Worm (Caenorhabditis elegans): Measurements from ENCODE around the gene nhr-45.
A peak's percentile ranks its signal among the peaks of the same experiment; 100 is the strongest.

nhr-45 gene

DNA sequence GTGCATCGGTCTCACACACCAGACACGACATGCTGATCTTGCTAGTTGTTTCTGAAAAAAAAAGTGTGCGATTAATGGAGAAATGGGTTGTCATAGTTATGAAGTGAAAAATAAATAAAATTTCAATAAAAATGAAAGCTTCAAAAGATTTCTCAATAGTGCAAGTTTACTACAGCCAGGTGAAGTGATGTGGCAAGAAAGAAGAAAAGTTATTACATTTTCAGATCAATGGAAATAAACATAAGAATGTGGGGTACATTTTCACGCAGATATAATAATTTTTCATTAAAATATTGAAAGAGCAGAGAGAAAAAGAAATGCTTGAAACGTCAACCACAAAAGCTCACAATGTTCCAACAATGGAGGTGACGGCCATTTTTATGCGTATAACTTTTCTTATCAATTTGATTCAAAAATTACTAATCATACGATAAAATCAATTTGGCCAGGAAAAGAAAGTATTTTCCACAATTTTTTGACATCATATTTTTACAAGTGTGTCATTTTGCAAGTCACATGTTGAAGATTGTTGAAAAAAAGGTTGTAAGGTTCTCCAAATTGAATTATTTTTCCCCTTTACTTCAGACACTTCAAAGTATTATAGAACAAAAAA lies at the start of gene nhr-45:
Gene nhr-45, minus strand, starts transcription at position 51 of the 613 bp plus-strand sequence.
- TF ChIP-seq ztf-29 (GFP tag; IDR thresholded peaks at IDR 0.05): no peak
- no peak for TF ChIP-seq med-1 (GFP tag; optimal IDR thresholded peaks at IDR 0.05; ENCODE audit: insufficient read depth)
- no peak for TF ChIP-seq flt-1 (GFP tag; IDR thresholded peaks at IDR 0.05)
- no peak for TF ChIP-seq klf-2 (GFP tag; conservative IDR thresholded peaks at IDR 0.05)
- TF ChIP-seq tab-1 (GFP tag; IDR thresholded peaks at IDR 0.05): no peak
- no peak for TF ChIP-seq T22C8.4 (GFP tag; IDR thresholded peaks at IDR 0.05)
- no peak for TF ChIP-seq cog-1 (tag; optimal IDR thresholded peaks at IDR 0.05)
- TF ChIP-seq ztf-23 (GFP tag; IDR thresholded peaks at IDR 0.05): no peak

- peak; percentile 59 for TF ChIP-seq cog-1 (tag; optimal IDR thresholded peaks at IDR 0.05)
- no peak for TF ChIP-seq T22C8.4 (GFP tag; IDR thresholded peaks at IDR 0.05)
- no peak for TF ChIP-seq med-1 (GFP tag; optimal IDR thresholded peaks at IDR 0.05; ENCODE audit: insufficient read depth)
Observed at ce11 chrX:4706755-4707226, 46.7 kb upstream of the nhr-45 start, which contains the start of gene dhhc-10. dhhc-10 (plus strand) TSS chrX:4707176.

- no peak for TF ChIP-seq ztf-29 (GFP tag; IDR thresholded peaks at IDR 0.05)
- no peak for TF ChIP-seq cog-1 (tag; optimal IDR thresholded peaks at IDR 0.05)
- TF ChIP-seq med-1 (GFP tag; optimal IDR thresholded peaks at IDR 0.05; ENCODE audit: insufficient read depth): no peak
- no peak for TF ChIP-seq ztf-23 (GFP tag; IDR thresholded peaks at IDR 0.05)
- no peak for TF ChIP-seq T22C8.4 (GFP tag; IDR thresholded peaks at IDR 0.05)
- no peak for TF ChIP-seq tab-1 (GFP tag; IDR thresholded peaks at IDR 0.05)
- TF ChIP-seq flt-1 (GFP tag; IDR thresholded peaks at IDR 0.05): no peak
- no peak for TF ChIP-seq klf-2 (GFP tag; conservative IDR thresholded peaks at IDR 0.05)
- TF ChIP-seq ref-1 (GFP tag; conservative IDR thresholded peaks at IDR 0.05): no peak
Observed at ce11 chrX:4705666-4706065, 45.5 kb upstream of the nhr-45 start.

DNA sequence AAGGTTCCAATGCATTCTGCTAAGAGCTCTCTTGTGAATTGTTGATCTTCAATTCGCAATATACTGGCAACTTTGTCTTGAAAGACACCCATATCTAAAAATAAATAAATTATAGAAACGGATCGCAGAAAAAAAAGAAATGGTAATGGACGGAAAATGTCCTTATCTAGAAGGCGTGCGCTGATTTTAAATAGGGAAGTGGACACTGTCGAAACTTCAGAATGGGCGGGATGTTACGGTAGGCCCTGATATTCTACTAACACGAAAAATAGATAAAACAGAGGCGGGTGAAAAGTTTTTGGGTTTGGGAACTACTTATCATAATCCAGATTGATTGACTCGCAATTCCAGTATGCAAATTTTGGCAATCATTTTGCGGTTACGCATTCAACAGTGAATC lies 44.8 kb upstream of the nhr-45 start, which contains the start of gene aqp-8:
Gene aqp-8, minus strand, starts transcription at position 101 of the 400 bp plus-strand sequence.
- no peak for TF ChIP-seq med-1 (GFP tag; optimal IDR thresholded peaks at IDR 0.05; ENCODE audit: insufficient read depth)
- TF ChIP-seq ztf-29 (GFP tag; IDR thresholded peaks at IDR 0.05): no peak
- TF ChIP-seq cog-1 (tag; optimal IDR thresholded peaks at IDR 0.05): no peak
- no peak for TF ChIP-seq T22C8.4 (GFP tag; IDR thresholded peaks at IDR 0.05)
- TF ChIP-seq ref-1 (GFP tag; conservative IDR thresholded peaks at IDR 0.05): no peak

DNA sequence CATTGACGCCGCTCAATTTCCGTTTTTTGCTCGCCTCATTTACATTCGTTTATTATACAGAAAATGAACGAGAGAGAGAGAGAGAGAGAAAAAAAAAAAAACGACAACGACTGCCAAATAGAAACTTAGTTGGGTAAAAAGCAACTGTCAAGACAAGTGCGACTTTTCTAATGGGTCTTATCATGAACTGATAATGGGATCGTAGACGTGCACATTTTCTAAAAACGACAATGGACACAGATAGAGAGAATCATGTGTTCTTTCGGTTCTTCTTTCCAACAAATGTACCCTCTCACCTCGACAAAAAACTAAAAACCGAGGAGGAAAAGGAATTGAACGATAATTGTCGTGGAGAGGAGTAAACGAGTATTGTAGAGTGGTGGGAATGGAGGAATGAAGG lies 40.0 kb upstream of the nhr-45 start:
- TF ChIP-seq cog-1 (tag; optimal IDR thresholded peaks at IDR 0.05): no peak

- no peak for TF ChIP-seq ztf-29 (GFP tag; IDR thresholded peaks at IDR 0.05)
- TF ChIP-seq ztf-23 (GFP tag; IDR thresholded peaks at IDR 0.05): 0 out of 2 replicates have a peak, but pooled peaks have one; percentile 31
Observed at ce11 chrX:4699411-4700050, 39.4 kb upstream of the nhr-45 start, which contains the start of gene hyl-2. hyl-2 (minus strand) TSS chrX:4699461.

DNA sequence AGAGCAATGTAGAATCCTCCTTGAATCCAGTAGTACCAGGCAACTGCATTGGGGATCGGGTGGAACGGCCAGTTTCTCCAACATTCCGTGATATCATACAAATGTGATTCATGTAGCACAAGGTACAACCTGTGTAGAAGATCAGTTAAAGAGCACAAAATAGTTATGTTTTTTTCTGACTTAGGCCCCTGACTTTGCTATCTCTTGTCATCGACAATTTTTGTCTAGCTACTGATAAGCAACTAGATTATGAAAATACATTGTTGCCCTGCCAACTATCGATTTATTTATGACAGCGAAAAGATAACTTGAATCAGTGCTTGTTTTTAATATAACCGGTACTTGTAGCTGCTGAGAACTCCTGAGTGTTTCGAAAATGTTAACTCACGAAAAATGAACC lies 38.2 kb upstream of the nhr-45 start:
- TF ChIP-seq T22C8.4 (GFP tag; IDR thresholded peaks at IDR 0.05): no peak

DNA sequence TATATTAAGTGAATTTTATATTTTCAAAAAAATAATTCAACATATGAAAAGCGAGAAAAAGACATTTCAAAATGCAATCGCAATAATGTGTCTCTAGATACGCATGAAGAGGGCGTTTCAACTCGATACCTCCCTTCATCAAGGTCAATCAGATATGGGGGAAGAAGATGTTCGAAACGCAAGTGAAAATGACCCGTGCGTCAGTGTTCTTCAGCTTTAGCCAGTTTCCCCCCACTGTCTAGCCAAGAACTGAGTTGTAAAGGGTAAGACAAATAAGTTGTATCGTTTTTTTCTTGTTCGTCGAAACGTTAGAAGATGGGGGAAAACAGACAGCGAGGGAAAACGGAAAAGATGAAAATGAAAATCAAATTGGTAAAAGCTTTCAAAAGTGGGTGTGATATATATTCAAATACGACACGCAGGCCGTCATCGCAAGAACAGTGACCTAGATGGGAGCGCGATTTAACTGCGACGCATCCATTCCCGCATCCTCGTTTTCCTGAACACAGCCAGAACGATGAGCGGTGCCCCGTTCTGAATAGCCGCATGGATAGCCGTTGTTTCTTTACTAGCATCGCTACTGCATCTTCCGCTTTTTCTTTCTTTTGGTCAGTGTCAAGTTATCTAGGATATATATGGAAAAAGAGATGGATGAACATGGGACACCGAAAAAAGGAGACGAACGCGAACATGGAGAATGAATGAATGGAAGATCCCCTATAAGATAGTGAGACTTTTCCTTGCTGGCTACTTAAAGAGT lies 34.7 kb upstream of the nhr-45 start:
- no peak for TF ChIP-seq flt-1 (GFP tag; IDR thresholded peaks at IDR 0.05)
- no peak for TF ChIP-seq cog-1 (tag; optimal IDR thresholded peaks at IDR 0.05)
- no peak for TF ChIP-seq ztf-23 (GFP tag; IDR thresholded peaks at IDR 0.05)
- no peak for TF ChIP-seq tab-1 (GFP tag; IDR thresholded peaks at IDR 0.05)
- no peak for TF ChIP-seq ref-1 (GFP tag; conservative IDR thresholded peaks at IDR 0.05)
- TF ChIP-seq ztf-29 (GFP tag; IDR thresholded peaks at IDR 0.05): no peak
- no peak for TF ChIP-seq klf-2 (GFP tag; conservative IDR thresholded peaks at IDR 0.05)
- TF ChIP-seq T22C8.4 (GFP tag; IDR thresholded peaks at IDR 0.05): no peak

- TF ChIP-seq cog-1 (tag; optimal IDR thresholded peaks at IDR 0.05) (no peak), tab-1 (GFP tag; IDR thresholded peaks at IDR 0.05) (no peak), flt-1 (GFP tag; IDR thresholded peaks at IDR 0.05) (no peak), ref-1 (GFP tag; conservative IDR thresholded peaks at IDR 0.05) (no peak), ztf-23 (GFP tag; IDR thresholded peaks at IDR 0.05) (no peak), ztf-29 (GFP tag; IDR thresholded peaks at IDR 0.05) (no peak), klf-2 (GFP tag; conservative IDR thresholded peaks at IDR 0.05) (no peak), T22C8.4 (GFP tag; IDR thresholded peaks at IDR 0.05) (no peak), med-1 (GFP tag; optimal IDR thresholded peaks at IDR 0.05; ENCODE audit: insufficient read depth) (no peak)
Observed at ce11 chrX:4691148-4691773, 31.1 kb upstream of the nhr-45 start, which contains the start of gene K02G10.5. K02G10.5 (minus strand) TSS chrX:4691198.

DNA sequence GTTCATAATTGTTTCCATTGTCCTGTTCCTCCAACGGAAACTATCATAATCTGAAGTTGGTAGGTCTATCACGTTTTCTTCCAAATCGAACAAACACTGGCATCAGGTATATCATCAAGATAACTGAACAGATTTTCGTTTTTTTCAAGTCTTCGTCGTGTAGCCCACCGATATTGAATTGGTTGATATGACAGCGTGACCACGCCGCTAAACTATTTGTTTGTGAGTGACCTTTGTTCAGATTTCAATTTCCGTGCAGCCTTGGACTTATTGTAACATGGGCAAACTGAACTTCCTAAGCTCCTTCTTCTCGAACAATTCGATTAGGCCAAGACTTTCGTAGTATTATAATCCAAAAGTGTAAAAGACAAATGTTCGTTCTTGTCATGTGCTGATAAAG lies 25.5 kb upstream of the nhr-45 start:
- TF ChIP-seq flt-1 (GFP tag; IDR thresholded peaks at IDR 0.05) (no peak), klf-2 (GFP tag; conservative IDR thresholded peaks at IDR 0.05) (no peak), T22C8.4 (GFP tag; IDR thresholded peaks at IDR 0.05) (no peak), med-1 (GFP tag; optimal IDR thresholded peaks at IDR 0.05; ENCODE audit: insufficient read depth) (no peak)
